Fruit fly (Drosophila melanogaster): Measurements from ENCODE around the gene Clic.

Clic gene

DNA sequence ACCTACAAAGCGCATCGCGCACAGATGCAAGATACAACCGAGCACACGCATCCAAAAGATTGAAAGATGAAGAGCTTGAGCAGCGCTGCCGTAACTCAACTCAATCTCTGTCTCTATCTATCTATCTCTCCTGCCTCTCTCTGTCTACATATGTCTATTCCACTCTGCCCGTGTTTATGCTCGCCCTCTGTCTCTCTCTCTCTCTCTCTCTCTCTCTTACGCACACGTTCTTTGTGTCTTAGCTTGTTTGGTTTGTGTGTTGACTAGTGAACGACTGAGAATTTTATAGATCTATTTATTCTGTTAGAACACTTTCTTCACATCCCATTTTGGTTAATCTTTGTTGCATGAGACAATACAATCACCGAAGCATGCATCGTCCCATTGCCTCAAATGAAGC, 16.6 kb downstream of the Clic start (continued):
- TF ChIP-seq oc (tag; optimal IDR thresholded peaks at IDR 0.05), result no peak
- peak in 1 of 2 experiments; percentile 47 for TF ChIP-seq tll (GFP tag; optimal IDR thresholded peaks at IDR 0.05)
- no peak for TF ChIP-seq luna (GFP tag; optimal IDR thresholded peaks at IDR 0.05)
- no peak for TF ChIP-seq ham (GFP tag; IDR thresholded peaks at IDR 0.05)
- TF ChIP-seq D (optimal IDR thresholded peaks at IDR 0.05), result peak; percentile 32
- no peak for TF ChIP-seq D (GFP tag; optimal IDR thresholded peaks at IDR 0.05)
- TF ChIP-seq Hr3 (GFP tag; optimal IDR thresholded peaks at IDR 0.05), result no peak
- TF ChIP-seq Pdp1 (GFP tag; optimal IDR thresholded peaks at IDR 0.05), result peak in 1 of 2 experiments; percentile 65
- TF ChIP-seq ci (GFP tag; IDR thresholded peaks at IDR 0.05), result 0 out of 3 replicates have a peak, but pooled peaks have one; percentile 19
- TF ChIP-seq CG12391 (tag; optimal IDR thresholded peaks at IDR 0.05), result no peak
- TF ChIP-seq nmo (GFP tag; optimal IDR thresholded peaks at IDR 0.05), result peak; percentile 23
- no peak for TF ChIP-seq CG2889 (GFP tag; IDR thresholded peaks at IDR 0.05)
- peak; percentile 2 for TF ChIP-seq CG2202 (tag; optimal IDR thresholded peaks at IDR 0.05)
- TF ChIP-seq CG31365 (tag; optimal IDR thresholded peaks at IDR 0.05), result no peak
- no peak for TF ChIP-seq CG34376 (GFP tag; optimal IDR thresholded peaks at IDR 0.05)
- TF ChIP-seq Hr51 (GFP tag; optimal IDR thresholded peaks at IDR 0.05), result no peak
- TF ChIP-seq sim (GFP tag; IDR thresholded peaks at IDR 0.05), result no peak
- no peak for TF ChIP-seq Camta (GFP tag; optimal IDR thresholded peaks at IDR 0.05)
- TF ChIP-seq p53 (GFP tag; optimal IDR thresholded peaks at IDR 0.05), result peak; percentile 25
- TF ChIP-seq ato (GFP tag; IDR thresholded peaks at IDR 0.05; ENCODE audit: partially characterized antibody), result no peak
- peak; percentile 86 for TF ChIP-seq CG10321 (GFP tag; IDR thresholded peaks at IDR 0.05)
- no peak for TF ChIP-seq jumu (GFP tag; optimal IDR thresholded peaks at IDR 0.05)
- peak; percentile 91 for TF ChIP-seq z (GFP tag; IDR thresholded peaks at IDR 0.05)
- TF ChIP-seq Mes4 (GFP tag; optimal IDR thresholded peaks at IDR 0.05), result peak; percentile 15
- 0 out of 2 replicates have a peak, but pooled peaks have one; percentile 14 for TF ChIP-seq Awh (GFP tag; IDR thresholded peaks at IDR 0.05)
- TF ChIP-seq CG15479 (GFP tag; optimal IDR thresholded peaks at IDR 0.05), result peak; percentile 27
- TF ChIP-seq CG11723 (GFP tag; optimal IDR thresholded peaks at IDR 0.05), result no peak
- no peak for TF ChIP-seq mld (GFP tag; IDR thresholded peaks at IDR 0.05; ENCODE audit: partially characterized antibody)
- TF ChIP-seq Adf1 (GFP tag; IDR thresholded peaks at IDR 0.05), result no peak
- TF ChIP-seq Sry-δ (GFP tag; optimal IDR thresholded peaks at IDR 0.05), result peak; percentile 26
- peak; percentile 15 for TF ChIP-seq CG10979 (tag; optimal IDR thresholded peaks at IDR 0.05)
- peak; percentile 28 for TF ChIP-seq CG9876 (GFP tag; optimal IDR thresholded peaks at IDR 0.05)
- TF ChIP-seq pita (GFP tag; optimal IDR thresholded peaks at IDR 0.05), result peak; percentile 3
- TF ChIP-seq br (optimal IDR thresholded peaks at IDR 0.05), result no peak
- peak; percentile 22 for TF ChIP-seq CG8281 (tag; optimal IDR thresholded peaks at IDR 0.05)
- TF ChIP-seq gem (tag; optimal IDR thresholded peaks at IDR 0.05), result peak; percentile 1
- TF ChIP-seq seq (GFP tag; IDR thresholded peaks at IDR 0.05), result no peak
- TF ChIP-seq CoRest (tag; optimal IDR thresholded peaks at IDR 0.05), result peak; percentile 46
- TF ChIP-seq CG7556 (GFP tag; optimal IDR thresholded peaks at IDR 0.05), result no peak
- TF ChIP-seq Xrp1 (GFP tag; IDR thresholded peaks at IDR 0.05), result peak; percentile 47
- TF ChIP-seq Rx (GFP tag; IDR thresholded peaks at IDR 0.05), result no peak
- peak; percentile 42 for TF ChIP-seq ATbp (GFP tag; optimal IDR thresholded peaks at IDR 0.05)
- TF ChIP-seq chinmo (GFP tag; IDR thresholded peaks at IDR 0.05; ENCODE audit: partially characterized antibody), result 0 out of 4 replicates have a peak, but pooled peaks have one; percentile 44
- no peak for TF ChIP-seq CG13287 (GFP tag; IDR thresholded peaks at IDR 0.05; ENCODE audit: partially characterized antibody)
- no peak for TF ChIP-seq CG1792 (GFP tag; optimal IDR thresholded peaks at IDR 0.05)
- TF ChIP-seq CG1233 (GFP tag; optimal IDR thresholded peaks at IDR 0.05), result peak; percentile 21
- TF ChIP-seq Bgb (GFP tag; IDR thresholded peaks at IDR 0.05; ENCODE audit: partially characterized antibody), result 0 out of 2 replicates have a peak, but pooled peaks have one; percentile 12
- TF ChIP-seq CG8290 (GFP tag; optimal IDR thresholded peaks at IDR 0.05), result peak; percentile 92
- peak; percentile 77 to 98 for TF ChIP-seq CG8290 (tag; optimal IDR thresholded peaks at IDR 0.05)
- no peak for TF ChIP-seq CG6854 (GFP tag; optimal IDR thresholded peaks at IDR 0.05)
- TF ChIP-seq stwl (tag; optimal IDR thresholded peaks at IDR 0.05), result peak; percentile 59
